Worm (Caenorhabditis elegans): ENCODE results near the gene T28C12.15.

DNA sequence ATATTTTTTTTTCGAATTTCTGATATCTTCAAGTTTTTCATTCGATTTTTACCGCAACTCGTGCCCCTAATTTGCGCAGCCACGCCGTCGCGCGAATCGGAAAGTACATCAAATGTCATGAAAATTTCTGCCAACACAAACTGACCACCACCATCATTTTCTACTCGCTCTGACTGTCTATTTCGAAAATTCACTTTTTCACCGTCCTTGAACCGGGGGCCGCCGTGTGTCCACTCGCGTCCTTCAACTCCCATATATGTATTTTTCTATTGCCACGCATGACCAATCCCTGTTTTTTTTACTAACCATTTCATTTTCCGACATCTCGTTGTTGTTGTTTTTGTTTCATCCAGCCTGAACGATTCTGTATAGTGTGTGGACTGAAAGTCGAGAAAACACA, 28.0 kb upstream of the T28C12.15 start:
- TF ChIP-seq lsy-2 (tag; optimal IDR thresholded peaks at IDR 0.05) (no peak), rnt-1 (tag; optimal IDR thresholded peaks at IDR 0.05) (no peak), pqm-1 (tag; optimal IDR thresholded peaks at IDR 0.05) (no peak), vab-15 (tag; optimal IDR thresholded peaks at IDR 0.05) (no peak), unc-130 (tag; optimal IDR thresholded peaks at IDR 0.05) (peak; percentile 6), nhr-77 (tag; optimal IDR thresholded peaks at IDR 0.05) (no peak), blmp-1 (tag; optimal IDR thresholded peaks at IDR 0.05) (peak; percentile 97), nhr-28 (tag; optimal IDR thresholded peaks at IDR 0.05) (no peak), mdl-1 (tag; optimal IDR thresholded peaks at IDR 0.05) (no peak), ceh-8 (GFP tag; optimal IDR thresholded peaks at IDR 0.05) (no peak), aly-2 (tag; optimal IDR thresholded peaks at IDR 0.05) (no peak), nhr-76 (tag; optimal IDR thresholded peaks at IDR 0.05) (no peak), dpl-1 (GFP tag; optimal IDR thresholded peaks at IDR 0.05) (no peak)
